Worm (Caenorhabditis elegans) whole organism, L1 larva: ENCODE data around the gene smcr-8.

Source experiments
- C04F5.9 ChIP-seq: sonication (generic microtip); optimal IDR thresholded peaks from 2 replicates; lab custom pipeline; 2016; ENCODE audit warnings: missing genetic modification characterization, missing compliant biosample characterization
- C16A3.4 ChIP-seq: fragments of 150-350 bp; optimal IDR thresholded peaks from 2 replicates; lab custom pipeline; 2014; ENCODE audit warnings: missing biosample characterization, missing genetic modification characterization
- aha-1 ChIP-seq: fragments of 150-350 bp; optimal IDR thresholded peaks from 2 replicates; lab custom pipeline; 2014; ENCODE audit warnings: missing biosample characterization, missing genetic modification characterization
- alr-1 ChIP-seq: fragments of 200-800 bp; sonication (Bioruptor generic); optimal IDR thresholded peaks from 2 replicates; lab custom pipeline; 2018; ENCODE audit warnings: borderline replicate concordance, mild to moderate bottlenecking, missing genetic modification characterization, missing compliant biosample characterization
- ceh-8 ChIP-seq: fragments of 200-800 bp; sonication (Bioruptor generic); optimal IDR thresholded peaks from 2 replicates; lab custom pipeline; 2018; ENCODE audit warnings: mild to moderate bottlenecking, missing genetic modification characterization, moderate library complexity, missing compliant biosample characterization
- ceh-82 ChIP-seq, 3 experiments: fragments of 150-350 bp in 1 of 3; sonication (generic microtip) in 2 of 3; optimal IDR thresholded peaks; 2 replicates each; lab custom pipeline; 2014 to 2017; ENCODE audit warnings: missing biosample characterization in 3 of 3, missing genetic modification characterization in 3 of 3
- ceh-88 ChIP-seq: fragments of 200-800 bp; sonication (Bioruptor generic); IDR thresholded peaks from 2 replicates; pipeline ENCODE4 v1.3.6; 2022; ENCODE audit warnings: missing genetic modification characterization, missing compliant biosample characterization
- ceh-90 ChIP-seq: sonication (generic microtip); optimal IDR thresholded peaks from 2 replicates; lab custom pipeline; 2016; ENCODE audit warnings: missing genetic modification characterization, missing compliant biosample characterization
- dpl-1 ChIP-seq, 3 experiments: fragments of 150-350 bp in 2 of 3; sonication (generic microtip) in 1 of 3; optimal IDR thresholded peaks; 2 replicates each; lab custom pipeline; 2014 to 2017; ENCODE audit warnings: missing biosample characterization in 3 of 3, missing genetic modification characterization in 3 of 3, missing genetic modification reagents in 3 of 3
- dsc-1 ChIP-seq: sonication (generic microtip); optimal IDR thresholded peaks from 2 replicates; lab custom pipeline; 2016; ENCODE audit warnings: mild to moderate bottlenecking, missing genetic modification characterization, missing compliant biosample characterization
- efl-1 ChIP-seq, 4 experiments: fragments of 150-350 bp; optimal IDR thresholded peaks in 3 of 4; peaks in 1 of 4; 1 replicate in 1 of 4; 2 replicates in 3 of 4; lab custom pipeline; 2014; ENCODE audit warnings: missing biosample characterization in 2 of 4, missing genetic modification characterization in 2 of 4, missing genetic modification reagents in 2 of 4
- efl-3 ChIP-seq: fragments of 200-800 bp; sonication (Bioruptor generic); optimal IDR thresholded peaks from 2 replicates; lab custom pipeline; 2018; ENCODE audit warnings: mild to moderate bottlenecking, missing genetic modification characterization, missing compliant biosample characterization
- elt-3 ChIP-seq, 6 experiments: fragments of 150-350 bp in 1 of 6; sonication (generic microtip); optimal IDR thresholded peaks; 2 replicates each; lab custom pipeline; 2017 to 2018; ENCODE audit warnings: missing biosample characterization in 6 of 6, missing genetic modification characterization in 6 of 6, inconsistent platforms in 1 of 6
- fkh-10 ChIP-seq: sonication (generic microtip); optimal IDR thresholded peaks from 2 replicates; lab custom pipeline; 2017; ENCODE audit warnings: missing biosample characterization, missing genetic modification reagents, missing genetic modification characterization
- fkh-8 ChIP-seq: sonication (generic microtip); optimal IDR thresholded peaks from 2 replicates; lab custom pipeline; 2016; ENCODE audit warnings: mild to moderate bottlenecking, missing genetic modification characterization, missing compliant biosample characterization
- fos-1 ChIP-seq: fragments of 150-350 bp; optimal IDR thresholded peaks from 2 replicates; lab custom pipeline; 2014; ENCODE audit warnings: missing biosample characterization, missing genetic modification characterization
- isw-1 ChIP-seq: fragments of 200-800 bp; sonication (Bioruptor generic); IDR thresholded peaks from 2 replicates; pipeline ENCODE4 v1.3.6; 2022; ENCODE audit warnings: missing genetic modification characterization, missing compliant biosample characterization
- jun-1 ChIP-seq: fragments of 150-350 bp; optimal IDR thresholded peaks from 2 replicates; lab custom pipeline; 2014; ENCODE audit warnings: missing biosample characterization, missing genetic modification reagents, missing genetic modification characterization
- lin-14 ChIP-seq: fragments of 200-800 bp; sonication (Bioruptor generic); optimal IDR thresholded peaks from 2 replicates; lab custom pipeline; 2018; ENCODE audit warnings: mild to moderate bottlenecking, missing genetic modification characterization, moderate library complexity, missing compliant biosample characterization
- lin-35 ChIP-seq, 2 experiments: fragments of 150-350 bp; optimal IDR thresholded peaks; 2 replicates each; lab custom pipeline; 2014; ENCODE audit warnings: missing biosample characterization in 2 of 2, missing genetic modification characterization in 2 of 2, missing genetic modification reagents in 2 of 2
- lin-39 ChIP-seq: fragments of 150-350 bp; optimal IDR thresholded peaks from 2 replicates; lab custom pipeline; 2014; ENCODE audit warnings: missing biosample characterization, missing genetic modification reagents, missing genetic modification characterization
- lsy-2 ChIP-seq, 2 experiments: fragments of 150-350 bp; optimal IDR thresholded peaks; 2 replicates each; lab custom pipeline; 2014; ENCODE audit warnings: missing biosample characterization in 2 of 2, missing genetic modification characterization in 2 of 2
- mab-9 ChIP-seq: fragments of 200-800 bp; sonication (Bioruptor generic); IDR thresholded peaks from 2 replicates; pipeline ENCODE4 v1.3.6; 2022; ENCODE audit warnings: missing genetic modification reagents, missing genetic modification characterization, missing compliant biosample characterization
- mdl-1 ChIP-seq, 2 experiments: fragments of 150-350 bp; optimal IDR thresholded peaks; 2 replicates each; lab custom pipeline; 2014 to 2017; ENCODE audit warnings: missing biosample characterization in 2 of 2, missing genetic modification characterization in 2 of 2, inconsistent platforms in 1 of 2
- mef-2 ChIP-seq: fragments of 150-350 bp; optimal IDR thresholded peaks from 2 replicates; lab custom pipeline; 2014; ENCODE audit warnings: missing biosample characterization, missing genetic modification characterization
- mep-1 ChIP-seq: fragments of 150-350 bp; optimal IDR thresholded peaks from 2 replicates; lab custom pipeline; 2014; ENCODE audit warnings: missing biosample characterization, missing genetic modification characterization
- nhr-20 ChIP-seq: sonication (generic microtip); optimal IDR thresholded peaks from 2 replicates; lab custom pipeline; 2016; ENCODE audit warnings: mild to moderate bottlenecking, missing genetic modification characterization, missing compliant biosample characterization
- nhr-237 ChIP-seq: fragments of 150-350 bp; optimal IDR thresholded peaks from 2 replicates; lab custom pipeline; 2014; ENCODE audit warnings: missing biosample characterization, missing genetic modification characterization
- nhr-47 ChIP-seq: sonication (generic microtip); optimal IDR thresholded peaks from 2 replicates; lab custom pipeline; 2016; ENCODE audit warnings: mild to moderate bottlenecking, missing genetic modification characterization, moderate library complexity, missing compliant biosample characterization
- nhr-71 ChIP-seq: sonication (generic microtip); optimal IDR thresholded peaks from 2 replicates; lab custom pipeline; 2016; ENCODE audit warnings: mild to moderate bottlenecking, missing genetic modification characterization, moderate library complexity, missing compliant biosample characterization
- nhr-84 ChIP-seq: sonication (generic microtip); optimal IDR thresholded peaks from 2 replicates; lab custom pipeline; 2017; ENCODE audit warnings: missing biosample characterization, missing genetic modification characterization
- nhr-85 ChIP-seq: sonication (generic microtip); peaks from one replicate; lab custom pipeline; 2016; ENCODE audit warnings: missing genetic modification characterization, inconsistent platforms, missing compliant biosample characterization
- nhr-90 ChIP-seq: sonication (generic microtip); optimal IDR thresholded peaks from 2 replicates; lab custom pipeline; 2016; ENCODE audit warnings: mild to moderate bottlenecking, missing genetic modification characterization, missing compliant biosample characterization; ENCODE audit not compliant: poor library complexity
- rnt-1 ChIP-seq: sonication (generic microtip); optimal IDR thresholded peaks from 2 replicates; lab custom pipeline; 2016; ENCODE audit warnings: mild to moderate bottlenecking, missing genetic modification characterization, moderate library complexity, missing compliant biosample characterization
- skn-1 ChIP-seq: fragments of 150-350 bp; optimal IDR thresholded peaks from 2 replicates; lab custom pipeline; 2014; ENCODE audit warnings: missing biosample characterization, missing genetic modification characterization
- snpc-4 ChIP-seq: fragments of 150-350 bp; optimal IDR thresholded peaks from 2 replicates; lab custom pipeline; 2014; ENCODE audit warnings: missing biosample characterization, missing genetic modification characterization
- snu-23 ChIP-seq: sonication (generic microtip); optimal IDR thresholded peaks from 2 replicates; lab custom pipeline; 2016; ENCODE audit warnings: missing genetic modification characterization, missing compliant biosample characterization
- sup-37 ChIP-seq: fragments of 200-800 bp; sonication (Bioruptor generic); optimal IDR thresholded peaks from 2 replicates; lab custom pipeline; 2018; ENCODE audit warnings: mild to moderate bottlenecking, missing genetic modification characterization, missing compliant biosample characterization
- swsn-7 ChIP-seq: sonication (generic microtip); optimal IDR thresholded peaks from 2 replicates; lab custom pipeline; 2016; ENCODE audit warnings: missing genetic modification characterization, missing compliant biosample characterization
- tbx-2 ChIP-seq: sonication (generic microtip); optimal IDR thresholded peaks from 2 replicates; lab custom pipeline; 2016; ENCODE audit warnings: missing genetic modification characterization, missing compliant biosample characterization
- tlp-1 ChIP-seq: fragments of 150-350 bp; optimal IDR thresholded peaks from 2 replicates; lab custom pipeline; 2014; ENCODE audit warnings: missing biosample characterization, missing genetic modification characterization
- unc-30 ChIP-seq: sonication (generic microtip); optimal IDR thresholded peaks from 2 replicates; lab custom pipeline; 2017; ENCODE audit warnings: missing biosample characterization, missing genetic modification characterization
- unc-86 ChIP-seq: sonication (generic microtip); optimal IDR thresholded peaks from 2 replicates; lab custom pipeline; 2016; ENCODE audit warnings: missing genetic modification characterization, missing compliant biosample characterization
- unc-98 ChIP-seq: fragments of 200-800 bp; sonication (Bioruptor generic); IDR thresholded peaks from 2 replicates; pipeline ENCODE4 v1.3.6; 2022; ENCODE audit warnings: missing genetic modification characterization, missing compliant biosample characterization
- vab-15 ChIP-seq: sonication (generic microtip); optimal IDR thresholded peaks from 2 replicates; lab custom pipeline; 2017; ENCODE audit warnings: missing genotype, mild to moderate bottlenecking, missing genetic modification characterization, missing compliant biosample characterization
- xbp-1 ChIP-seq: sonication (generic microtip); optimal IDR thresholded peaks from 2 replicates; lab custom pipeline; 2016; ENCODE audit warnings: missing genetic modification characterization, missing compliant biosample characterization
- zip-4 ChIP-seq: fragments of 200-800 bp; sonication (Bioruptor generic); optimal IDR thresholded peaks from 2 replicates; lab custom pipeline; 2018; ENCODE audit warnings: mild to moderate bottlenecking, missing genetic modification characterization, moderate library complexity, missing compliant biosample characterization

The smcr-8 gene

DNA sequence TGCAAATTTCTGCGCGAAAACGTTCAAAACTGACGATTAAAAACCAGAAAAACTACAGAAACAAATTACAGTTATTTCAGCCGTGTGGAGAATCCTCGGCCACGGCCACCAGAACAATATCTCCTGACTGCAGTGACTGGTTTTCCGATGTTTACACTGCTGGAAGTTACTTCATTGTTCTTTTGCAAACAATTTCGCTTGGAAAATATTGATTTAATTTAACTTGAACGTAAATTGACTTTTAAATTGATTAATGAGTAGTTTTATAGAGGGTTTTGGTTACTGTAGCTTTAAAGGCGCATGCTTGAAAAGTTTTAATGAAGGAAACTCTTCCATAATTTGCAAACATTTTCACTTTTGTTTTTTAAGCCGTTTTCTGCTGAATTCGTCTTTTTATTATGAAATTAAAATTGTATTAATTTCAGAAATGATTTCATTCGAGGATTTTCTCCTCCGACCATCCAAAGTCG is at the start of gene smcr-8:
TSS of gene smcr-8 (plus strand) at position 420 of the 470 bp plus-strand sequence.
- TF ChIP-seq C04F5.9 (tag; lab: Kevin White, UChicago): no peak
- TF ChIP-seq lsy-2 (tag; optimal IDR thresholded peaks at IDR 0.05; lab: Kevin White, UChicago): peak in 1 of 2 experiments; percentile 28
- TF ChIP-seq ceh-88: no peak
- TF ChIP-seq ceh-8 (GFP tag; lab: Kevin White, UChicago): no peak
- TF ChIP-seq alr-1 (tag; lab: Kevin White, UChicago): no peak
- TF ChIP-seq elt-3 (tag; optimal IDR thresholded peaks at IDR 0.05; lab: Kevin White, UChicago): no peak
- peak; percentile 23 for TF ChIP-seq ceh-90
- TF ChIP-seq lin-35 (GFP tag; optimal IDR thresholded peaks at IDR 0.05; lab: Kevin White, UChicago): peak in 1 of 2 experiments; percentile 2
- no peak for TF ChIP-seq mab-9 (GFP tag; lab: Robert Waterston, UW)
- no peak for TF ChIP-seq lin-14 (GFP tag; lab: Kevin White, UChicago)
- TF ChIP-seq aha-1: no peak
- no peak for TF ChIP-seq zip-4 (GFP tag; lab: Kevin White, UChicago)
- TF ChIP-seq rnt-1 (tag; lab: Kevin White, UChicago): peak; percentile 27
- no peak for TF ChIP-seq fkh-10
- no peak for TF ChIP-seq C16A3.4 (tag; lab: Kevin White, UChicago)
- TF ChIP-seq vab-15 (tag; lab: Kevin White, UChicago): no peak
- no peak for TF ChIP-seq swsn-7 (tag; lab: Kevin White, UChicago)
- no peak for TF ChIP-seq mdl-1 (tag; optimal IDR thresholded peaks at IDR 0.05; lab: Kevin White, UChicago)
- no peak for TF ChIP-seq tbx-2 (tag; lab: Kevin White, UChicago)
- TF ChIP-seq nhr-237 (tag; lab: Kevin White, UChicago): no peak
- TF ChIP-seq efl-1 (optimal IDR thresholded peaks at IDR 0.05; lab: Kevin White, UChicago): no peak
- TF ChIP-seq efl-1 (GFP tag; optimal IDR thresholded peaks at IDR 0.05 in 1 of 2; lab: Kevin White, UChicago): peak; percentile 39 to 58
- TF ChIP-seq nhr-47 (tag; lab: Kevin White, UChicago): no peak
- peak in 1 of 3 experiments; percentile 14 for TF ChIP-seq dpl-1 (GFP tag; optimal IDR thresholded peaks at IDR 0.05; lab: Kevin White, UChicago)

ce11 chrIII:4950345-4950744 is 48.8 kb upstream of the smcr-8 start:
- TF ChIP-seq tbx-2 (tag; lab: Kevin White, UChicago): peak; percentile 32
- no peak for TF ChIP-seq lin-39
- no peak for TF ChIP-seq nhr-84 (tag; lab: Kevin White, UChicago)
- TF ChIP-seq efl-1 (optimal IDR thresholded peaks at IDR 0.05; lab: Kevin White, UChicago): peak; percentile 40 to 48
- TF ChIP-seq efl-1 (GFP tag; optimal IDR thresholded peaks at IDR 0.05 in 1 of 2; lab: Kevin White, UChicago): peak in 1 of 2 experiments; percentile 31
- TF ChIP-seq unc-30 (tag; lab: Kevin White, UChicago): no peak
- peak in 1 of 2 experiments; percentile 19 for TF ChIP-seq mdl-1 (tag; optimal IDR thresholded peaks at IDR 0.05; lab: Kevin White, UChicago)
- peak; percentile 29 for TF ChIP-seq isw-1 (GFP tag; lab: Robert Waterston, UW)
- no peak for TF ChIP-seq nhr-85 (tag; lab: Kevin White, UChicago)
- no peak for TF ChIP-seq efl-3
- TF ChIP-seq unc-98 (GFP tag; lab: Robert Waterston, UW): no peak
- TF ChIP-seq fos-1 (tag; lab: Kevin White, UChicago): no peak
- TF ChIP-seq sup-37 (GFP tag; lab: Kevin White, UChicago): no peak
- TF ChIP-seq fkh-10: peak; percentile 1
- TF ChIP-seq C04F5.9 (tag; lab: Kevin White, UChicago): no peak
- peak; percentile 77 for TF ChIP-seq fkh-8 (tag; lab: Kevin White, UChicago)
- TF ChIP-seq dsc-1 (tag; lab: Kevin White, UChicago): no peak
- peak; percentile 89 for TF ChIP-seq lin-14 (GFP tag; lab: Kevin White, UChicago)
- TF ChIP-seq lin-35 (GFP tag; optimal IDR thresholded peaks at IDR 0.05; lab: Kevin White, UChicago): peak; percentile 36 to 56
- peak; percentile 63 for TF ChIP-seq nhr-71 (tag; lab: Kevin White, UChicago)
- TF ChIP-seq xbp-1: peak; percentile 16
- no peak for TF ChIP-seq mab-9 (GFP tag; lab: Robert Waterston, UW)
- TF ChIP-seq unc-86: peak; percentile 49
- TF ChIP-seq lsy-2 (tag; optimal IDR thresholded peaks at IDR 0.05; lab: Kevin White, UChicago): peak; percentile 25 to 57
- TF ChIP-seq ceh-82 (tag; optimal IDR thresholded peaks at IDR 0.05; lab: Kevin White, UChicago): peak in 2 of 3 experiments; percentile 22 to 47
- no peak for TF ChIP-seq skn-1 (tag; lab: Kevin White, UChicago)
- TF ChIP-seq tlp-1 (tag; lab: Kevin White, UChicago): no peak
- peak; percentile 57 for TF ChIP-seq snu-23 (GFP tag; lab: Kevin White, UChicago)
- peak; percentile 5 to 34 (median 31) for TF ChIP-seq dpl-1 (GFP tag; optimal IDR thresholded peaks at IDR 0.05; lab: Kevin White, UChicago)
- TF ChIP-seq nhr-20 (tag; lab: Kevin White, UChicago): peak; percentile 27
- no peak for TF ChIP-seq C16A3.4 (tag; lab: Kevin White, UChicago)
- TF ChIP-seq aha-1: no peak
- peak; percentile 41 for TF ChIP-seq rnt-1 (tag; lab: Kevin White, UChicago)
- peak; percentile 15 for TF ChIP-seq snpc-4 (tag; lab: Kevin White, UChicago)
- no peak for TF ChIP-seq ceh-8 (GFP tag; lab: Kevin White, UChicago)
- TF ChIP-seq jun-1 (tag; lab: Kevin White, UChicago): no peak
- TF ChIP-seq mep-1 (tag; lab: Kevin White, UChicago): peak; percentile 43
- peak; percentile 44 for TF ChIP-seq swsn-7 (tag; lab: Kevin White, UChicago)
- no peak for TF ChIP-seq mef-2 (tag; lab: Kevin White, UChicago)
- TF ChIP-seq nhr-90 (tag; lab: Kevin White, UChicago): no peak
- peak; percentile 47 for TF ChIP-seq nhr-47 (tag; lab: Kevin White, UChicago)
